Worm (Caenorhabditis elegans) whole organism, young adult: ENCODE results near the gene nspg-3.
A peak's percentile ranks its signal among the peaks of the same experiment; 100 is the strongest.

Experiments
- B0019.2 ChIP-seq: fragments of 200-800 bp; sonication (Bioruptor generic); conservative IDR thresholded peaks from 2 replicates; pipeline ENCODE4 v1.3.6; 2022; ENCODE audit warnings: missing genetic modification reagents, missing genetic modification characterization, missing compliant biosample characterization
- B0261.1 ChIP-seq: sonication (generic microtip); optimal IDR thresholded peaks from 2 replicates; lab custom pipeline; 2016; ENCODE audit warnings: mild to moderate bottlenecking, missing genetic modification characterization, moderate library complexity, missing compliant biosample characterization
- B0336.3 ChIP-seq: fragments of 200-800 bp; sonication (Bioruptor generic); IDR thresholded peaks from 2 replicates; pipeline ENCODE4 v1.3.6; 2022; ENCODE audit warnings: missing genetic modification characterization, missing compliant biosample characterization
- C06A6.2 ChIP-seq: fragments of 200-800 bp; sonication (Bioruptor generic); conservative IDR thresholded peaks from 2 replicates; pipeline ENCODE4 v1.3.6; 2022; ENCODE audit warnings: missing genetic modification characterization, missing compliant biosample characterization
- F10E7.11 ChIP-seq: sonication (generic microtip); optimal IDR thresholded peaks from 2 replicates; lab custom pipeline; 2017; ENCODE audit warnings: mild to moderate bottlenecking, missing genetic modification characterization, moderate library complexity, missing compliant biosample characterization
- F23B12.7 ChIP-seq: sonication (generic microtip); optimal IDR thresholded peaks from 2 replicates; lab custom pipeline; 2017; ENCODE audit warnings: missing genetic modification characterization, mild to moderate bottlenecking, missing compliant biosample characterization, antibody characterized with exemption, moderate library complexity; ENCODE audit not compliant: insufficient read depth
- F39B2.1 ChIP-seq: fragments of 200-800 bp; sonication (Bioruptor generic); IDR thresholded peaks from 2 replicates; pipeline ENCODE4 v1.3.6; 2022; ENCODE audit warnings: missing genetic modification reagents, missing genetic modification characterization, missing compliant biosample characterization
- F52B5.7 ChIP-seq: sonication (generic microtip); optimal IDR thresholded peaks from 2 replicates; lab custom pipeline; 2016; ENCODE audit warnings: mild to moderate bottlenecking, missing genetic modification characterization, missing compliant biosample characterization
- F57A8.1 ChIP-seq: fragments of 200-800 bp; sonication (Bioruptor generic); optimal IDR thresholded peaks from 2 replicates; lab custom pipeline; 2018; ENCODE audit warnings: mild to moderate bottlenecking, missing genetic modification characterization, moderate library complexity, missing compliant biosample characterization
- F57C9.4 ChIP-seq: sonication (generic microtip); optimal IDR thresholded peaks from 2 replicates; lab custom pipeline; 2017; ENCODE audit warnings: mild to moderate bottlenecking, missing genetic modification characterization, missing compliant biosample characterization
- K11D2.4 ChIP-seq: fragments of 200-800 bp; sonication (Bioruptor generic); IDR thresholded peaks from 2 replicates; pipeline ENCODE4 v1.3.6; 2022; ENCODE audit warnings: missing genetic modification reagents, missing genetic modification characterization, missing compliant biosample characterization
- Y53G8AR.9 ChIP-seq: fragments of 200-800 bp; sonication (Bioruptor generic); conservative IDR thresholded peaks from 2 replicates; pipeline ENCODE4 v1.3.6; 2022; ENCODE audit warnings: missing genetic modification reagents, missing genetic modification characterization, missing compliant biosample characterization
- Y95B8A.8 ChIP-seq: fragments of 200-800 bp; sonication (Bioruptor generic); IDR thresholded peaks from 2 replicates; pipeline ENCODE4 v1.3.6; 2022; ENCODE audit warnings: missing genetic modification reagents, missing genetic modification characterization, missing compliant biosample characterization
- ZK185.1 ChIP-seq: sonication (generic microtip); optimal IDR thresholded peaks from 2 replicates; lab custom pipeline; 2016; ENCODE audit warnings: mild to moderate bottlenecking, missing genetic modification characterization, missing compliant biosample characterization; ENCODE audit not compliant: poor library complexity, severe bottlenecking
- ama-1 ChIP-seq, 3 experiments: fragments of 150-350 bp in 1 of 3; sonication (generic microtip) in 2 of 3; optimal IDR thresholded peaks; 2 replicates each; lab custom pipeline; 2014 to 2018; ENCODE audit warnings: missing biosample characterization in 2 of 3, missing genetic modification characterization in 2 of 3, missing genetic modification reagents in 2 of 3
- aptf-3 ChIP-seq: fragments of 200-800 bp; sonication (Bioruptor generic); IDR thresholded peaks from 2 replicates; pipeline ENCODE4 v1.3.6; 2022; ENCODE audit warnings: missing genetic modification characterization, missing compliant biosample characterization
- atf-7 ChIP-seq: sonication (generic microtip); optimal IDR thresholded peaks from 2 replicates; lab custom pipeline; 2017; ENCODE audit warnings: mild to moderate bottlenecking, missing genetic modification characterization, missing compliant biosample characterization
- bed-1 ChIP-seq: fragments of 200-800 bp; sonication (Bioruptor generic); IDR thresholded peaks from 2 replicates; pipeline ENCODE4 v1.3.6; 2022; ENCODE audit warnings: missing genetic modification reagents, missing genetic modification characterization, missing compliant biosample characterization
- ccch-3 ChIP-seq: fragments of 200-800 bp; sonication (Bioruptor generic); optimal IDR thresholded peaks from 2 replicates; lab custom pipeline; 2018; ENCODE audit warnings: mild to moderate bottlenecking, missing genetic modification characterization, missing compliant biosample characterization
- ceh-27 ChIP-seq: fragments of 200-800 bp; sonication (Bioruptor generic); optimal IDR thresholded peaks from 2 replicates; lab custom pipeline; 2018; ENCODE audit warnings: mild to moderate bottlenecking, missing genetic modification characterization, moderate library complexity, missing compliant biosample characterization
- die-1 ChIP-seq: sonication (generic microtip); optimal IDR thresholded peaks from 2 replicates; lab custom pipeline; 2016; ENCODE audit warnings: missing genotype, mild to moderate bottlenecking, missing genetic modification characterization, missing compliant biosample characterization
- dox-1 ChIP-seq: fragments of 200-800 bp; sonication (Bioruptor generic); IDR thresholded peaks from 2 replicates; pipeline ENCODE4 v1.3.6; 2022; ENCODE audit warnings: missing genetic modification reagents, missing genetic modification characterization, missing compliant biosample characterization
- dpff-1 ChIP-seq: sonication (generic microtip); optimal IDR thresholded peaks from 2 replicates; lab custom pipeline; 2017; ENCODE audit warnings: mild to moderate bottlenecking, missing genetic modification characterization, missing compliant biosample characterization
- efl-1 ChIP-seq: fragments of 150-350 bp; optimal IDR thresholded peaks from 2 replicates; lab custom pipeline; 2014; ENCODE audit warnings: missing biosample characterization, missing genetic modification reagents, missing genetic modification characterization
- ets-4 ChIP-seq: fragments of 200-800 bp; sonication (Bioruptor generic); optimal IDR thresholded peaks from 2 replicates; lab custom pipeline; 2018; ENCODE audit warnings: mild to moderate bottlenecking, missing genetic modification characterization, missing compliant biosample characterization
- hlh-26 ChIP-seq: fragments of 200-800 bp; sonication (Bioruptor generic); conservative IDR thresholded peaks from 2 replicates; pipeline ENCODE4 v1.3.6; 2022; ENCODE audit warnings: missing genetic modification reagents, missing genetic modification characterization, missing compliant biosample characterization
- hmg-20 ChIP-seq: fragments of 200-800 bp; sonication (Bioruptor generic); IDR thresholded peaks from 2 replicates; pipeline ENCODE4 v1.3.6; 2022; ENCODE audit warnings: missing genetic modification reagents, missing genetic modification characterization, missing compliant biosample characterization
- hsf-1 ChIP-seq: fragments of 200-800 bp; sonication (Bioruptor generic); IDR thresholded peaks from 2 replicates; pipeline ENCODE4 v1.3.6; 2022; ENCODE audit warnings: missing genetic modification reagents, missing genetic modification characterization, missing compliant biosample characterization
- lag-1 ChIP-seq: fragments of 200-800 bp; sonication (Bioruptor generic); IDR thresholded peaks from 2 replicates; pipeline ENCODE4 v1.3.6; 2022; ENCODE audit warnings: missing genetic modification reagents, missing genetic modification characterization, missing compliant biosample characterization
- lin-26 ChIP-seq: fragments of 200-800 bp; sonication (Bioruptor generic); IDR thresholded peaks from 2 replicates; pipeline ENCODE4 v1.3.6; 2022; ENCODE audit warnings: missing genetic modification reagents, missing genetic modification characterization, missing compliant biosample characterization
- lin-35 ChIP-seq, 3 experiments: fragments of 150-350 bp in 2 of 3; sonication (generic microtip) in 1 of 3; optimal IDR thresholded peaks; 2 replicates each; lab custom pipeline; 2014 to 2018; ENCODE audit warnings: missing biosample characterization in 3 of 3, missing genetic modification characterization in 3 of 3, missing genetic modification reagents in 3 of 3
- lin-40 ChIP-seq: sonication (generic microtip); optimal IDR thresholded peaks from 2 replicates; lab custom pipeline; 2016; ENCODE audit warnings: missing genetic modification characterization, mild to moderate bottlenecking, missing compliant biosample characterization, missing genotype, missing genetic modification reagents
- lsl-1 ChIP-seq: fragments of 200-800 bp; sonication (Bioruptor generic); optimal IDR thresholded peaks from 2 replicates; lab custom pipeline; 2018; ENCODE audit warnings: mild to moderate bottlenecking, missing genetic modification characterization, moderate library complexity, missing compliant biosample characterization
- madf-10 ChIP-seq: sonication (generic microtip); optimal IDR thresholded peaks from 2 replicates; lab custom pipeline; 2016; ENCODE audit warnings: mild to moderate bottlenecking, missing genetic modification characterization, missing compliant biosample characterization
- madf-6 ChIP-seq: fragments of 200-800 bp; sonication (Bioruptor generic); IDR thresholded peaks from 2 replicates; pipeline ENCODE4 v1.3.6; 2022; ENCODE audit warnings: missing genetic modification reagents, missing genetic modification characterization, missing compliant biosample characterization
- madf-8 ChIP-seq: fragments of 200-800 bp; sonication (Bioruptor generic); conservative IDR thresholded peaks from 2 replicates; pipeline ENCODE4 v1.3.6; 2022; ENCODE audit warnings: missing genetic modification reagents, missing genetic modification characterization, missing compliant biosample characterization
- mes-4 ChIP-seq: sonication (generic microtip); optimal IDR thresholded peaks from 2 replicates; lab custom pipeline; 2016; ENCODE audit warnings: missing genotype, missing genetic modification characterization, missing compliant biosample characterization
- nfyb-1 ChIP-seq: fragments of 200-800 bp; sonication (Bioruptor generic); IDR thresholded peaks from 2 replicates; pipeline ENCODE4 v1.3.6; 2022; ENCODE audit warnings: missing genetic modification reagents, missing genetic modification characterization, missing compliant biosample characterization
- nhr-27 ChIP-seq: fragments of 200-800 bp; sonication (Bioruptor generic); optimal IDR thresholded peaks from 2 replicates; lab custom pipeline; 2018; ENCODE audit warnings: mild to moderate bottlenecking, missing genetic modification characterization, moderate library complexity, missing compliant biosample characterization
- sea-2 ChIP-seq: fragments of 200-800 bp; sonication (Bioruptor generic); IDR thresholded peaks from 2 replicates; pipeline ENCODE4 v1.3.6; 2022; ENCODE audit warnings: missing genetic modification characterization, missing compliant biosample characterization
- snpc-1.1 ChIP-seq: sonication (generic microtip); optimal IDR thresholded peaks from 2 replicates; lab custom pipeline; 2017; ENCODE audit warnings: missing genetic modification characterization, mild to moderate bottlenecking, missing compliant biosample characterization, antibody characterized with exemption, moderate library complexity, missing genotype, missing genetic modification reagents; ENCODE audit not compliant: insufficient read depth
- snpc-3.4 ChIP-seq: sonication (generic microtip); optimal IDR thresholded peaks from 2 replicates; lab custom pipeline; 2017; ENCODE audit warnings: missing genetic modification characterization, mild to moderate bottlenecking, missing compliant biosample characterization, antibody characterized with exemption, moderate library complexity, missing genotype, missing genetic modification reagents
- snpc-4 ChIP-seq, 5 experiments: fragments of 150-350 bp in 1 of 5; sonication (generic microtip) in 4 of 5; optimal IDR thresholded peaks; 2 replicates each; lab custom pipeline; 2014 to 2018; ENCODE audit warnings: missing genetic modification characterization in 5 of 5, missing biosample characterization in 3 of 5, antibody characterized with exemption in 2 of 5, mild to moderate bottlenecking in 2 of 5, missing compliant biosample characterization in 2 of 5, missing genotype in 2 of 5, moderate library complexity in 2 of 5, missing genetic modification reagents in 1 of 5
- unc-130 ChIP-seq: sonication (generic microtip); optimal IDR thresholded peaks from 2 replicates; lab custom pipeline; 2016; ENCODE audit warnings: missing genetic modification reagents, missing genetic modification characterization, missing compliant biosample characterization
- xnd-1 ChIP-seq: sonication (generic microtip); optimal IDR thresholded peaks from 2 replicates; lab custom pipeline; 2016; ENCODE audit warnings: missing genotype, missing genetic modification reagents, missing genetic modification characterization, missing compliant biosample characterization
- zfh-2 ChIP-seq: fragments of 200-800 bp; sonication (Bioruptor generic); conservative IDR thresholded peaks from 2 replicates; pipeline ENCODE4 v1.3.6; 2022; ENCODE audit warnings: missing genetic modification reagents, missing genetic modification characterization, missing compliant biosample characterization
- ztf-22 ChIP-seq: fragments of 200-800 bp; sonication (Bioruptor generic); optimal IDR thresholded peaks from 2 replicates; lab custom pipeline; 2018; ENCODE audit warnings: mild to moderate bottlenecking, missing genetic modification characterization, moderate library complexity, missing compliant biosample characterization
- ztf-25 ChIP-seq: fragments of 200-800 bp; sonication (Bioruptor generic); IDR thresholded peaks from 2 replicates; pipeline ENCODE4 v1.3.6; 2022; ENCODE audit warnings: missing genetic modification reagents, missing genetic modification characterization, missing compliant biosample characterization

nspg-3 gene

ce11 chrII:6113187-6113586 lies 21.6 kb downstream of the nspg-3 start, which contains the start of gene heri-1 (continued):
- TF ChIP-seq ets-4 (GFP tag; lab: Kevin White, UChicago) (no peak), ztf-22 (GFP tag; lab: Kevin White, UChicago) (no peak), lin-26 (GFP tag; lab: Robert Waterston, UW) (no peak), K11D2.4 (GFP tag; lab: Robert Waterston, UW) (no peak), ccch-3 (GFP tag; lab: Kevin White, UChicago) (no peak), hmg-20 (GFP tag; lab: Robert Waterston, UW) (no peak), dox-1 (GFP tag; lab: Robert Waterston, UW) (peak; percentile 18; the same call in 1 of the 2 replicates), ztf-25 (GFP tag; lab: Robert Waterston, UW) (no peak), F10E7.11 (tag; lab: Kevin White, UChicago) (no peak), aptf-3 (GFP tag; lab: Robert Waterston, UW) (no peak), efl-1 (GFP tag; lab: Kevin White, UChicago) (peak; percentile 38), ama-1 (optimal IDR thresholded peaks at IDR 0.05; lab: Kevin White, UChicago) (no peak), ama-1 (GFP tag; optimal IDR thresholded peaks at IDR 0.05; lab: Kevin White, UChicago) (no peak), B0261.1 (tag; lab: Kevin White, UChicago) (no peak), B0019.2 (GFP tag; lab: Robert Waterston, UW) (no peak), F39B2.1 (GFP tag; lab: Robert Waterston, UW) (no peak), madf-6 (GFP tag; lab: Robert Waterston, UW) (peak; percentile 79), zfh-2 (GFP tag; lab: Robert Waterston, UW) (no peak), nfyb-1 (GFP tag; lab: Robert Waterston, UW) (no peak), nhr-27 (no peak), xnd-1 (peak; percentile 46), Y95B8A.8 (GFP tag; lab: Robert Waterston, UW) (no peak), atf-7 (tag; lab: Kevin White, UChicago) (no peak), unc-130 (GFP tag; lab: Kevin White, UChicago) (no peak), sea-2 (GFP tag; lab: Robert Waterston, UW) (no peak), hsf-1 (no peak), bed-1 (GFP tag; lab: Robert Waterston, UW) (no peak), lsl-1 (peak; percentile 91), snpc-4 (GFP tag; optimal IDR thresholded peaks at IDR 0.05; lab: Kevin White, UChicago) (no peak), snpc-4 (tag; optimal IDR thresholded peaks at IDR 0.05; lab: Kevin White, UChicago) (no peak), die-1 (tag; lab: Kevin White, UChicago) (no peak), F57A8.1 (GFP tag; lab: Kevin White, UChicago) (no peak), F57C9.4 (no peak), lin-35 (GFP tag; optimal IDR thresholded peaks at IDR 0.05; lab: Kevin White, UChicago) (no peak), lag-1 (GFP tag; lab: Robert Waterston, UW) (no peak), ceh-27 (GFP tag; lab: Kevin White, UChicago) (no peak), madf-8 (GFP tag; lab: Robert Waterston, UW) (peak; percentile 70), dpff-1 (tag; lab: Kevin White, UChicago) (no peak), hlh-26 (GFP tag; lab: Robert Waterston, UW) (no peak), lin-40 (tag; lab: Kevin White, UChicago) (no peak), madf-10 (no peak), snpc-3.4 (no peak), ZK185.1 (tag; lab: Kevin White, UChicago) (no peak), snpc-1.1 (tag; lab: Kevin White, UChicago) (no peak), mes-4 (tag; lab: Kevin White, UChicago) (no peak), F52B5.7 (tag; lab: Kevin White, UChicago) (no peak), B0336.3 (no peak), Y53G8AR.9 (no peak), C06A6.2 (no peak), F23B12.7 (no peak)
